Worm (Caenorhabditis elegans) whole organism, L2 larva: ENCODE results near the gene cids-1.

Source experiments
- aly-2 ChIP-seq: fragments of 150-350 bp; optimal IDR thresholded peaks from 2 replicates; lab custom pipeline; 2014; ENCODE audit warnings: missing biosample characterization, missing genetic modification characterization
- egl-27 ChIP-seq: sonication (generic microtip); optimal IDR thresholded peaks from 3 replicates; lab custom pipeline; 2017; ENCODE audit warnings: missing biosample characterization, missing genetic modification reagents, missing genetic modification characterization
- lin-13 ChIP-seq: fragments of 150-350 bp; optimal IDR thresholded peaks from 2 replicates; lab custom pipeline; 2014; ENCODE audit warnings: missing biosample characterization, missing genetic modification reagents, missing genetic modification characterization
- zag-1 ChIP-seq: fragments of 150-350 bp; optimal IDR thresholded peaks from 2 replicates; lab custom pipeline; 2014; ENCODE audit warnings: missing biosample characterization, missing genetic modification characterization

ce11 chrIII:8201117-8201516 lies 43.1 kb upstream of the cids-1 start, which contains the start of gene unc-36:
- no peak for TF ChIP-seq zag-1 (tag; lab: Kevin White, UChicago)
- no peak for TF ChIP-seq aly-2 (tag; lab: Kevin White, UChicago)
- no peak for TF ChIP-seq lin-13
- TF ChIP-seq egl-27 (tag; lab: Kevin White, UChicago) = no peak
